Worm (Caenorhabditis elegans) whole organism, mixed stage, embryonic: Measurements from ENCODE around the gene srp-6.

Experiments used
- ceh-83 ChIP-seq: fragments of 200-800 bp; sonication (Bioruptor generic); optimal IDR thresholded peaks from 2 replicates; lab custom pipeline; 2018; ENCODE audit warnings: mild to moderate bottlenecking, missing genetic modification characterization, missing compliant biosample characterization
- ces-1 ChIP-seq: fragments of 150-350 bp; optimal IDR thresholded peaks from 2 replicates; lab custom pipeline; 2014; ENCODE audit warnings: missing biosample characterization, missing genetic modification reagents, missing genetic modification characterization
- elt-1 ChIP-seq: sonication (generic microtip); optimal IDR thresholded peaks from 2 replicates; lab custom pipeline; 2017; ENCODE audit warnings: missing genetic modification characterization, mild to moderate bottlenecking, missing compliant biosample characterization, antibody characterized with exemption, moderate library complexity, borderline replicate concordance; ENCODE audit not compliant: insufficient read depth
- elt-3 ChIP-seq: fragments of 150-350 bp; optimal IDR thresholded peaks from 2 replicates; lab custom pipeline; 2014; ENCODE audit warnings: missing biosample characterization, missing genetic modification characterization
- lin-13 ChIP-seq: fragments of 150-350 bp; optimal IDR thresholded peaks from 2 replicates; lab custom pipeline; 2014; ENCODE audit warnings: missing biosample characterization, missing genetic modification characterization
- lsy-2 ChIP-seq: fragments of 150-350 bp; optimal IDR thresholded peaks from 2 replicates; lab custom pipeline; 2014; ENCODE audit warnings: missing biosample characterization, missing genetic modification characterization
- mab-5 ChIP-seq: fragments of 150-350 bp; optimal IDR thresholded peaks from 2 replicates; lab custom pipeline; 2014; ENCODE audit warnings: missing biosample characterization, missing genetic modification characterization
- pha-4 ChIP-seq: fragments of 150-350 bp; optimal IDR thresholded peaks from 2 replicates; lab custom pipeline; 2018; ENCODE audit warnings: missing biosample characterization, missing genetic modification reagents, missing genetic modification characterization
- sem-2 ChIP-seq: fragments of 200-800 bp; sonication (Bioruptor generic); optimal IDR thresholded peaks from 2 replicates; lab custom pipeline; 2018; ENCODE audit warnings: mild to moderate bottlenecking, missing genetic modification characterization, missing compliant biosample characterization
- unc-62 ChIP-seq: fragments of 150-350 bp; optimal IDR thresholded peaks from 2 replicates; lab custom pipeline; 2014; ENCODE audit warnings: missing biosample characterization, missing genetic modification reagents, missing genetic modification characterization
- zip-8 ChIP-seq: fragments of 150-350 bp; optimal IDR thresholded peaks from 2 replicates; lab custom pipeline; 2014; ENCODE audit warnings: missing biosample characterization, missing genetic modification characterization
- ztf-11 ChIP-seq: fragments of 150-350 bp; optimal IDR thresholded peaks from 2 replicates; lab custom pipeline; 2014; ENCODE audit warnings: missing biosample characterization, missing genetic modification characterization

DNA sequence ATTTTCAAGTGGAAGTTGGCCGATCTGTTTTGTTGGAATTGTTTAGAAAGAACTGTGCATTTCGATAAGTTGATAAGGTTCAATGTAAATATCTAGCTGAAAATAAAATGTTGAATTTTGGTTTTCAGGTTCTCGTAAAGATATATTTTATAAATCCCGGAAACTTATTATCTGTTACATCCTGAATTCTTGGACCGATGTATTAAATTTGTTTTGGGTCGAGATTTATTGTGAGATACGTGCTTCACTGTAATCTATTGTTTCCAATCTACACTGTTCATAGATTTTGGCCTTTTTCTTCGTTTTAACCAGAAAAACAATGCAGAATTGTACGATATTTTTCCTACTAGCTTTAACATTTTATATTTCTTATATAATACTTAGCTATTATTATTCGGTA, 28.8 kb downstream of the srp-6 start, which contains the start of gene C03G6.6:
- TF ChIP-seq elt-3 (no peak), lsy-2 (tag; lab: Kevin White, UChicago) (no peak), lin-13 (no peak), pha-4 (tag; lab: Kevin White, UChicago) (no peak), sem-2 (GFP tag; lab: Kevin White, UChicago) (no peak), zip-8 (tag; lab: Kevin White, UChicago) (no peak), unc-62 (no peak), elt-1 (tag; lab: Kevin White, UChicago) (no peak), ceh-83 (GFP tag; lab: Kevin White, UChicago) (no peak), mab-5 (no peak), ztf-11 (tag; lab: Kevin White, UChicago) (no peak), ces-1 (GFP tag; lab: Kevin White, UChicago) (no peak)
